Fruit fly (Drosophila melanogaster) whole organism, embryonic: Measurements from ENCODE around the gene Usp8.

Experiments used
- Asciz ChIP-seq: fragments of 200-800 bp; sonication (Bioruptor generic); optimal IDR thresholded peaks from 2 replicates; lab custom pipeline; 2017; ENCODE audit warnings: missing biosample characterization, mild to moderate bottlenecking, missing genetic modification characterization, missing genetic modification reagents
- CG10147 ChIP-seq: fragments of 200-800 bp; sonication (Bioruptor generic); optimal IDR thresholded peaks from 2 replicates; lab custom pipeline; 2019; ENCODE audit warnings: missing biosample characterization, mild to moderate bottlenecking, missing genetic modification characterization, moderate library complexity
- CG1024 ChIP-seq: fragments of 200-800 bp; sonication (Bioruptor generic); IDR thresholded peaks from 2 replicates; pipeline ENCODE4 v1.3.6; 2022; ENCODE audit warnings: missing biosample characterization, missing genetic modification characterization
- CG10431 ChIP-seq: fragments of 200-800 bp; sonication (Bioruptor generic); optimal IDR thresholded peaks from 3 replicates; lab custom pipeline; 2018; ENCODE audit warnings: missing biosample characterization, mild to moderate bottlenecking, missing genetic modification characterization
- CG10462 ChIP-seq: fragments of 200-800 bp; sonication (Bioruptor generic); optimal IDR thresholded peaks from 2 replicates; lab custom pipeline; 2016; ENCODE audit warnings: missing biosample characterization, missing genetic modification characterization
- CG10654 ChIP-seq: fragments of 200-800 bp; sonication (Bioruptor generic); optimal IDR thresholded peaks from 2 replicates; lab custom pipeline; 2016; ENCODE audit warnings: missing biosample characterization, missing genetic modification characterization
- CG10959 ChIP-seq: fragments of 200-800 bp; sonication (Bioruptor generic); IDR thresholded peaks from 2 replicates; pipeline ENCODE4 v1.3.6; 2022; ENCODE audit warnings: missing biosample characterization, missing genetic modification characterization
- CG11093 ChIP-seq: fragments of 200-800 bp; sonication (Bioruptor generic); IDR thresholded peaks from 3 replicates; pipeline ENCODE4 v1.3.6; 2022; ENCODE audit warnings: missing biosample characterization, missing genetic modification characterization
- CG12236 ChIP-seq: fragments of 200-800 bp; sonication (Bioruptor generic); optimal IDR thresholded peaks from 2 replicates; lab custom pipeline; 2016; ENCODE audit warnings: missing biosample characterization, missing genetic modification characterization
- CG1233 ChIP-seq: fragments of 200-800 bp; sonication (Bioruptor generic); optimal IDR thresholded peaks from 4 replicates; lab custom pipeline; 2018; ENCODE audit warnings: missing biosample characterization, mild to moderate bottlenecking, missing genetic modification characterization
- CG12744 ChIP-seq: fragments of 200-800 bp; sonication (Bioruptor generic); optimal IDR thresholded peaks from 2 replicates; lab custom pipeline; 2016; ENCODE audit warnings: missing biosample characterization, missing genetic modification characterization
- CG13775 ChIP-seq: fragments of 200-800 bp; sonication (Bioruptor generic); optimal IDR thresholded peaks from 3 replicates; lab custom pipeline; 2017; ENCODE audit warnings: missing biosample characterization, mild to moderate bottlenecking, missing genetic modification characterization
- CG14965 ChIP-seq: fragments of 200-800 bp; sonication (Bioruptor generic); optimal IDR thresholded peaks from 2 replicates; lab custom pipeline; 2016; ENCODE audit warnings: missing biosample characterization, missing genetic modification characterization, borderline replicate concordance
- CG15514 ChIP-seq: fragments of 200-800 bp; sonication (Bioruptor generic); optimal IDR thresholded peaks from 3 replicates; lab custom pipeline; 2017; ENCODE audit warnings: missing biosample characterization, missing genetic modification characterization, mild to moderate bottlenecking, moderate library complexity, missing genetic modification reagents
- CG15601 ChIP-seq: fragments of 200-800 bp; sonication (Bioruptor generic); optimal IDR thresholded peaks from 3 replicates; lab custom pipeline; 2019; ENCODE audit warnings: missing biosample characterization, mild to moderate bottlenecking, missing genetic modification characterization, moderate library complexity
- CG18599 ChIP-seq: fragments of 200-800 bp; sonication (Bioruptor generic); optimal IDR thresholded peaks from 3 replicates; lab custom pipeline; 2017; ENCODE audit warnings: missing biosample characterization, missing genetic modification characterization, mild to moderate bottlenecking, moderate library complexity, missing genetic modification reagents
- CG18764 ChIP-seq: fragments of 200-800 bp; sonication (Bioruptor generic); optimal IDR thresholded peaks from 3 replicates; lab custom pipeline; 2016; ENCODE audit warnings: missing biosample characterization, missing genetic modification characterization
- CG2116 ChIP-seq: fragments of 200-800 bp; sonication (Bioruptor generic); optimal IDR thresholded peaks from 3 replicates; lab custom pipeline; 2018; ENCODE audit warnings: missing biosample characterization, mild to moderate bottlenecking, missing genetic modification characterization
- CG30431 ChIP-seq: fragments of 200-800 bp; sonication (Bioruptor generic); optimal IDR thresholded peaks from 2 replicates; lab custom pipeline; 2017; ENCODE audit warnings: missing biosample characterization, missing genetic modification characterization
- CG4424 ChIP-seq: fragments of 200-800 bp; sonication (Bioruptor generic); optimal IDR thresholded peaks from 3 replicates; lab custom pipeline; 2016; ENCODE audit warnings: missing biosample characterization, missing genetic modification characterization
- CG4730 ChIP-seq: fragments of 200-800 bp; sonication (Bioruptor generic); IDR thresholded peaks from 2 replicates; pipeline ENCODE4 v1.3.6; 2022; ENCODE audit warnings: missing biosample characterization, missing genetic modification characterization
- CG4854 ChIP-seq: fragments of 200-800 bp; sonication (Bioruptor generic); optimal IDR thresholded peaks from 2 replicates; lab custom pipeline; 2016; ENCODE audit warnings: missing biosample characterization, missing genetic modification characterization, inconsistent platforms
- CG5245 ChIP-seq: fragments of 200-800 bp; sonication (Bioruptor generic); optimal IDR thresholded peaks from 3 replicates; lab custom pipeline; 2016; ENCODE audit warnings: missing biosample characterization, missing genetic modification characterization
- CG5953 ChIP-seq: fragments of 200-800 bp; sonication (Bioruptor generic); IDR thresholded peaks from 2 replicates; pipeline ENCODE4 v1.3.6; 2022; ENCODE audit warnings: missing biosample characterization, missing genetic modification characterization
- CTCF ChIP-seq: fragments of 200-800 bp; sonication (Bioruptor generic); optimal IDR thresholded peaks from 2 replicates; lab custom pipeline; 2017; ENCODE audit warnings: missing biosample characterization, mild to moderate bottlenecking, missing genetic modification characterization, moderate library complexity
- Fer3 ChIP-seq: fragments of 200-800 bp; sonication (Bioruptor generic); optimal IDR thresholded peaks from 2 replicates; lab custom pipeline; 2018; ENCODE audit warnings: missing biosample characterization, mild to moderate bottlenecking, missing genetic modification characterization, moderate library complexity
- HLH3B ChIP-seq: fragments of 200-800 bp; sonication (Bioruptor generic); IDR thresholded peaks from 2 replicates; pipeline ENCODE4 v1.3.6; 2022; ENCODE audit warnings: missing biosample characterization, missing genetic modification characterization
- HLHmδ ChIP-seq: fragments of 200-800 bp; sonication (Bioruptor generic); optimal IDR thresholded peaks from 2 replicates; lab custom pipeline; 2018; ENCODE audit warnings: missing biosample characterization, mild to moderate bottlenecking, missing genetic modification characterization, moderate library complexity
- HmgD ChIP-seq: fragments of 200-800 bp; sonication (Bioruptor generic); optimal IDR thresholded peaks from 3 replicates; lab custom pipeline; 2016; ENCODE audit warnings: missing biosample characterization, missing genetic modification characterization
- Hr39 ChIP-seq: fragments of >200 bp; optimal IDR thresholded peaks from 2 replicates; lab custom pipeline; 2017
- MESR4 ChIP-seq: fragments of 200-800 bp; sonication (Bioruptor generic); optimal IDR thresholded peaks from 2 replicates; lab custom pipeline; 2018; ENCODE audit warnings: missing biosample characterization, mild to moderate bottlenecking, missing genetic modification characterization, moderate library complexity
- Mrtf ChIP-seq: fragments of 200-800 bp; sonication (Bioruptor generic); IDR thresholded peaks from 3 replicates; pipeline ENCODE4 v1.3.6; 2022; ENCODE audit warnings: missing biosample characterization, missing genetic modification characterization
- NK7.1 ChIP-seq: fragments of 200-800 bp; sonication (Bioruptor generic); optimal IDR thresholded peaks from 3 replicates; lab custom pipeline; 2016; ENCODE audit warnings: missing biosample characterization, missing genetic modification characterization
- Oli ChIP-seq: fragments of 200-800 bp; sonication (Bioruptor generic); optimal IDR thresholded peaks from 2 replicates; lab custom pipeline; 2018; ENCODE audit warnings: missing biosample characterization, mild to moderate bottlenecking, missing genetic modification characterization, moderate library complexity
- Opbp ChIP-seq: fragments of 200-800 bp; sonication (Bioruptor generic); IDR thresholded peaks from 3 replicates; pipeline ENCODE4 v1.3.6; 2022; ENCODE audit warnings: missing biosample characterization, missing genetic modification characterization; ENCODE audit not compliant: partially characterized antibody
- Six4 ChIP-seq: fragments of 200-800 bp; sonication (Bioruptor generic); optimal IDR thresholded peaks from 2 replicates; lab custom pipeline; 2016; ENCODE audit warnings: missing biosample characterization, missing genetic modification characterization
- YL-1 ChIP-seq: fragments of 200-800 bp; sonication (Bioruptor generic); optimal IDR thresholded peaks from 3 replicates; lab custom pipeline; 2017; ENCODE audit warnings: missing biosample characterization, mild to moderate bottlenecking, missing genetic modification characterization
- bowl ChIP-seq: fragments of 200-800 bp; sonication (Bioruptor generic); IDR thresholded peaks from 2 replicates; pipeline ENCODE4 v1.3.6; 2022; ENCODE audit warnings: missing biosample characterization, missing genetic modification characterization
- ci ChIP-seq: fragments of 200-800 bp; sonication (Bioruptor generic); IDR thresholded peaks from 3 replicates; pipeline ENCODE4 v1.3.6; 2022; ENCODE audit warnings: missing biosample characterization, missing genetic modification characterization
- crp ChIP-seq, 2 experiments: fragments of 200-800 bp; sonication (Bioruptor generic); optimal IDR thresholded peaks; 2 replicates in 1 of 2; 3 replicates in 1 of 2; lab custom pipeline; 2017; ENCODE audit warnings: missing biosample characterization in 2 of 2, missing genetic modification characterization in 2 of 2, mild to moderate bottlenecking in 1 of 2, moderate library complexity in 1 of 2
- eve ChIP-seq, 2 experiments: fragments of >200 bp; optimal IDR thresholded peaks; 2 replicates each; lab custom pipeline; 2017; ENCODE audit warnings: missing biosample characterization in 2 of 2, missing genetic modification characterization in 2 of 2
- eyg ChIP-seq: fragments of 200-800 bp; sonication (Bioruptor generic); optimal IDR thresholded peaks from 3 replicates; lab custom pipeline; 2016; ENCODE audit warnings: missing biosample characterization, missing genetic modification characterization
- gsb ChIP-seq: fragments of 200-800 bp; sonication (Bioruptor generic); IDR thresholded peaks from 2 replicates; pipeline ENCODE4 v1.3.6; 2022; ENCODE audit warnings: missing biosample characterization, missing genetic modification characterization
- h ChIP-seq: fragments of >200 bp; optimal IDR thresholded peaks from 2 replicates; lab custom pipeline; 2017
- jumu ChIP-seq: fragments of 200-800 bp; sonication (Bioruptor generic); optimal IDR thresholded peaks from 3 replicates; lab custom pipeline; 2016; ENCODE audit warnings: missing biosample characterization, missing genetic modification characterization
- onecut ChIP-seq: fragments of 200-800 bp; sonication (Bioruptor generic); IDR thresholded peaks from 2 replicates; pipeline ENCODE4 v1.3.6; 2022; ENCODE audit warnings: missing biosample characterization, missing genetic modification characterization
- pho ChIP-seq: fragments of 200-800 bp; sonication (Bioruptor generic); optimal IDR thresholded peaks from 2 replicates; lab custom pipeline; 2016; ENCODE audit warnings: missing biosample characterization, missing genetic modification characterization
- pita ChIP-seq: fragments of 200-800 bp; sonication (Bioruptor generic); optimal IDR thresholded peaks from 2 replicates; lab custom pipeline; 2017; ENCODE audit warnings: missing biosample characterization, mild to moderate bottlenecking, missing genetic modification characterization
- pros ChIP-seq: fragments of 200-800 bp; sonication (Bioruptor generic); optimal IDR thresholded peaks from 3 replicates; lab custom pipeline; 2019; ENCODE audit warnings: missing biosample characterization, mild to moderate bottlenecking, missing genetic modification characterization, moderate library complexity
- slou ChIP-seq: fragments of 200-800 bp; sonication (Bioruptor generic); optimal IDR thresholded peaks from 3 replicates; lab custom pipeline; 2016; ENCODE audit warnings: missing biosample characterization, missing genetic modification characterization
- sqz ChIP-seq: fragments of 200-800 bp; sonication (Bioruptor generic); optimal IDR thresholded peaks from 3 replicates; lab custom pipeline; 2018; ENCODE audit warnings: missing biosample characterization, mild to moderate bottlenecking, missing genetic modification characterization
- wor ChIP-seq: fragments of 200-800 bp; sonication (Bioruptor generic); IDR thresholded peaks from 2 replicates; pipeline ENCODE4 v1.3.6; 2022; ENCODE audit warnings: missing biosample characterization, missing genetic modification characterization
- z ChIP-seq: fragments of 200-800 bp; sonication (Bioruptor generic); IDR thresholded peaks from 3 replicates; pipeline ENCODE4 v1.3.6; 2022; ENCODE audit warnings: missing biosample characterization, missing genetic modification characterization

The Usp8 gene

DNA sequence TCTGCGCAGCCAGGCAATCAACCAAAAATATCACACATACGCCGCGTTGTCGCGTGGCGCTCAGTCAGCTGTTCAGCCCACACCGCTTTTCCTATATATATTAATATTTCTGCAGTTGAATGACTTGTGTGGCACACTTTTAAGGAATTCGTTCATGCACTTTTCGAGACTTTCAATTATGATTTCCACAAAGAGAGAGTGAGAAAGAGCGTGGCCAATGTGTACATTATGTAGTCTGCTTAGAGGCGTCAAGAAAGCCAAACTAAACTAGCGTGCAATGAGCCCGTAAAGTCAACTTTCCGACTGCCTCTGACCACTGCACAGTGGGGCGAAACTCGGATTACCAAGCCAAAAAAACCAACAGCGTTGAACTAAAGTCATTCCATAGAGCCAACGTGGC, 20.1 kb downstream of the Usp8 start (continued):
- TF ChIP-seq CG18764 (GFP tag; lab: Kevin White, UChicago) (no peak), CG18599 (GFP tag; lab: Kevin White, UChicago) (no peak), Asciz (GFP tag; lab: Kevin White, UChicago) (no peak), Opbp (no peak), jumu (no peak), bowl (GFP tag; lab: Robert Waterston, UW) (no peak), CG5953 (GFP tag; lab: Robert Waterston, UW) (no peak), pho (no peak), eve (GFP tag; optimal IDR thresholded peaks at IDR 0.05; lab: Kevin White, UChicago) (no peak), CG10462 (GFP tag; lab: Kevin White, UChicago) (no peak), crp (GFP tag; optimal IDR thresholded peaks at IDR 0.05; lab: Kevin White, UChicago) (peak in 1 of 2 experiments; percentile 5), gsb (GFP tag; lab: Robert Waterston, UW) (no peak), Six4 (GFP tag; lab: Kevin White, UChicago) (no peak), CG4730 (no peak), CG14965 (no peak), CG5245 (GFP tag; lab: Kevin White, UChicago) (no peak), CTCF (no peak), CG13775 (no peak), CG1233 (no peak), pita (no peak), CG15601 (tag; lab: Kevin White, UChicago) (peak; percentile 57), CG30431 (GFP tag; lab: Kevin White, UChicago) (no peak), CG10431 (peak; percentile 99), ci (0 out of 3 replicates have a peak, but pooled peaks have one; percentile 24), HLHmδ (GFP tag; lab: Kevin White, UChicago) (no peak)

DNA sequence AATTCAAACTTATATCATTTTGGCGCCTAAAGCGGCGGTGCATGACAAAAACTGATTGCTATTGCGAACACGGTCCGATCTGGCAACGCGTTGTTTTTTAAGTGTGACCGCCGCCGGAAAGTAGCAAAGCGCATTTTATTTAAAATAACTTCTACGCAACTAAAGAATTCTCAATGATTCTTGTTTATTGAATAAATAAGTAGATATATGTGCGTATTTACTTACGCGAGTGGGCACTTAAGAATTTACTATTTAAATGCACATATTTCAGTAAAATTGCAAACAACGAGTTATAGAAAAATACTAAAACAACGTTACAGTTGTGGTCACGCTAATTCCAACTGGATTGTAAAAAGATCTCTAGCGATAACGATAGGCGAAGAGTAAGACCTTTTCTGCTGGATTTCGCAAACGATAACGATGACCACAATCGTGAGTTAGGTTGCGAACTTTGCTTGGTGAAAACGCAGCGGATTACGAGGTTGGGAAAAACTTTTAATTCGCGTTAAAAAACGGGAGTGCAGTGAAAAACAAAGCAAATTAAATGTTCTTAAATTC, 21.9 kb downstream of the Usp8 start:
- TF ChIP-seq HmgD (peak; percentile 38), NK7.1 (no peak), pros (GFP tag; lab: Kevin White, UChicago) (no peak), Fer3 (tag; lab: Kevin White, UChicago) (no peak), CG10462 (GFP tag; lab: Kevin White, UChicago) (no peak), CG12744 (GFP tag; lab: Kevin White, UChicago) (no peak), CG15514 (peak; percentile 40), CG4854 (GFP tag; lab: Kevin White, UChicago) (no peak), CG11093 (GFP tag; lab: Robert Waterston, UW) (no peak), h (no peak), YL-1 (no peak), onecut (GFP tag; lab: Robert Waterston, UW) (no peak), wor (GFP tag; lab: Robert Waterston, UW) (no peak), Mrtf (no peak), slou (no peak), sqz (no peak), MESR4 (GFP tag; lab: Kevin White, UChicago) (no peak), HLH3B (GFP tag; lab: Robert Waterston, UW) (no peak), CG4424 (no peak), CG1024 (GFP tag; lab: Robert Waterston, UW) (no peak), Oli (tag; lab: Kevin White, UChicago) (no peak), gsb (GFP tag; lab: Robert Waterston, UW) (no peak), z (GFP tag; lab: Robert Waterston, UW) (no peak), CG10654 (GFP tag; lab: Kevin White, UChicago) (no peak), Hr39 (lab: Kevin White, UChicago) (no peak), CG2116 (GFP tag; lab: Kevin White, UChicago) (peak; percentile 63), CG10147 (GFP tag; lab: Kevin White, UChicago) (no peak), CG12236 (GFP tag; lab: Kevin White, UChicago) (no peak), eyg (GFP tag; lab: Kevin White, UChicago) (peak; percentile 11), CG10431 (no peak), CTCF (peak; percentile 27), CG10959 (no peak)
